Worm (Caenorhabditis elegans) whole organism, L4/young adult: Measurements from ENCODE around the gene F35F10.1.

Experiments used
- W03F9.2 ChIP-seq: fragments of 150-350 bp; optimal IDR thresholded peaks from 2 replicates; lab custom pipeline; 2014; ENCODE audit warnings: missing biosample characterization, missing genetic modification characterization
- him-1 ChIP-seq: sonication (generic microtip); optimal IDR thresholded peaks from 2 replicates; lab custom pipeline; 2016; ENCODE audit warnings: missing genotype, missing genetic modification reagents, missing genetic modification characterization, missing compliant biosample characterization

ce11 chrV:3341906-3342305 lies 25.8 kb downstream of the F35F10.1 start, which contains the start of gene C17B7.10:
- TF ChIP-seq him-1 (tag; lab: Kevin White, UChicago) (no peak), W03F9.2 (tag; lab: Kevin White, UChicago) (no peak)
